Worm (Caenorhabditis elegans) whole organism, midembryonic: ENCODE data around the gene wrt-1.

Experiments
- T22C8.4 ChIP-seq: fragments of 200-800 bp; sonication (Bioruptor generic); IDR thresholded peaks from 2 replicates; pipeline ENCODE4 v1.3.6; 2022; ENCODE audit warnings: missing genetic modification characterization, missing compliant biosample characterization
- cog-1 ChIP-seq: sonication (generic microtip); optimal IDR thresholded peaks from 2 replicates; lab custom pipeline; 2016; ENCODE audit warnings: missing genetic modification characterization, missing compliant biosample characterization
- flt-1 ChIP-seq: fragments of 200-800 bp; sonication (Bioruptor generic); IDR thresholded peaks from 2 replicates; pipeline ENCODE4 v1.3.6; 2022; ENCODE audit warnings: missing genetic modification characterization, missing compliant biosample characterization
- klf-2 ChIP-seq: fragments of 200-800 bp; sonication (Bioruptor generic); conservative IDR thresholded peaks from 2 replicates; pipeline ENCODE4 v1.3.6; 2022; ENCODE audit warnings: missing genetic modification reagents, missing genetic modification characterization, missing compliant biosample characterization
- med-1 ChIP-seq: sonication (generic microtip); optimal IDR thresholded peaks from 2 replicates; lab custom pipeline; 2017; ENCODE audit warnings: missing genetic modification characterization, mild to moderate bottlenecking, missing compliant biosample characterization, antibody characterized with exemption, missing genetic modification reagents; ENCODE audit not compliant: insufficient read depth
- ref-1 ChIP-seq: fragments of 200-800 bp; sonication (Bioruptor generic); conservative IDR thresholded peaks from 2 replicates; pipeline ENCODE4 v1.3.6; 2022; ENCODE audit warnings: missing genetic modification reagents, missing genetic modification characterization, missing compliant biosample characterization
- tab-1 ChIP-seq: fragments of 200-800 bp; sonication (Bioruptor generic); IDR thresholded peaks from 2 replicates; pipeline ENCODE4 v1.3.6; 2022; ENCODE audit warnings: missing genetic modification characterization, missing compliant biosample characterization
- ztf-23 ChIP-seq: fragments of 200-800 bp; sonication (Bioruptor generic); IDR thresholded peaks from 2 replicates; pipeline ENCODE4 v1.3.6; 2022; ENCODE audit warnings: missing genetic modification reagents, missing genetic modification characterization, missing compliant biosample characterization
- ztf-29 ChIP-seq: fragments of 200-800 bp; sonication (Bioruptor generic); IDR thresholded peaks from 2 replicates; pipeline ENCODE4 v1.3.6; 2022; ENCODE audit warnings: missing genetic modification reagents, missing genetic modification characterization, missing compliant biosample characterization

DNA sequence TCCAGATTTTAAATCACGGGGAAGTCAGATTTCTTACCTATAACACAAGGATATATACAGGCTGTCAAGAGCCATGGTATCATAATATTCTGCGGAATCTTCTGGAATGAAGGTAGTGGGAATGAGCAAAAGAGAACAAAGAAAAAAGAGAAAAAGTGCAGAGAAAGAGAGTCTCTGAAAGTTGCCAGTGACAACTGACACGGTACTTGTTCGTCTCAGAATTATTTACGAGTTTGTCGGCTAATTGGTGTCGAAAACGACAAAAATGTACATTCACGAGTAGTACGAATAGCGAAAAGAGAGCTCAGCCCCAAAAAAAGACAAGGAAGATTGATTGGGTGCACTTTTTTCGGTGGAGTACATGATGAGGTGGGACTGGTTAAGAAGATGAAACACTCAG is 47.8 kb upstream of the wrt-1 start, which contains the start of gene cah-2:
- TF ChIP-seq cog-1 (tag; lab: Kevin White, UChicago) (no peak), ztf-23 (GFP tag; lab: Robert Waterston, UW) (no peak), T22C8.4 (GFP tag; lab: Robert Waterston, UW) (no peak), klf-2 (GFP tag; lab: Robert Waterston, UW) (no peak), ztf-29 (GFP tag; lab: Robert Waterston, UW) (no peak), med-1 (GFP tag; lab: Kevin White, UChicago) (no peak), flt-1 (no peak), tab-1 (no peak), ref-1 (GFP tag; lab: Robert Waterston, UW) (no peak)
